Fruit fly (Drosophila melanogaster) whole organism, prepupa: ENCODE results near the gene shd.

Experiments
- Blimp-1 ChIP-seq: fragments of 200-800 bp; sonication (Bioruptor generic); optimal IDR thresholded peaks from 3 replicates; lab custom pipeline; 2017; ENCODE audit warnings: missing biosample characterization, missing genetic modification characterization, mild to moderate bottlenecking, moderate library complexity, missing genetic modification reagents
- CG10631 ChIP-seq: fragments of 200-800 bp; sonication (Bioruptor generic); optimal IDR thresholded peaks from 2 replicates; lab custom pipeline; 2016; ENCODE audit warnings: missing biosample characterization, missing genetic modification characterization
- CG10669 ChIP-seq: fragments of 200-800 bp; sonication (Bioruptor generic); optimal IDR thresholded peaks from 3 replicates; lab custom pipeline; 2018; ENCODE audit warnings: missing biosample characterization, mild to moderate bottlenecking, missing genetic modification characterization, moderate library complexity
- CG11294 ChIP-seq: fragments of 200-800 bp; sonication (Bioruptor generic); IDR thresholded peaks from 2 replicates; pipeline ENCODE4 v1.3.6; 2022; ENCODE audit warnings: missing biosample characterization, missing genetic modification characterization
- CG11762 ChIP-seq: fragments of 200-800 bp; sonication (Bioruptor generic); optimal IDR thresholded peaks from 3 replicates; lab custom pipeline; 2016; ENCODE audit warnings: missing biosample characterization, missing genetic modification characterization; ENCODE audit not compliant: insufficient read depth
- CG11902 ChIP-seq: fragments of 200-800 bp; sonication (Bioruptor generic); optimal IDR thresholded peaks from 3 replicates; lab custom pipeline; 2016; ENCODE audit warnings: missing biosample characterization, missing genetic modification characterization
- CG16779 ChIP-seq: fragments of 200-800 bp; sonication (Bioruptor generic); optimal IDR thresholded peaks from 3 replicates; lab custom pipeline; 2017; ENCODE audit warnings: missing biosample characterization, mild to moderate bottlenecking, missing genetic modification characterization
- CG3032 ChIP-seq: fragments of 200-800 bp; optimal IDR thresholded peaks from 2 replicates; lab custom pipeline; 2019; ENCODE audit warnings: missing biosample characterization, mild to moderate bottlenecking, missing genetic modification characterization, moderate library complexity
- CG31627 ChIP-seq: fragments of 200-800 bp; sonication (Bioruptor generic); optimal IDR thresholded peaks from 3 replicates; lab custom pipeline; 2016; ENCODE audit warnings: missing biosample characterization, missing genetic modification characterization
- CG4318 ChIP-seq: fragments of 200-800 bp; sonication (Bioruptor generic); optimal IDR thresholded peaks from 3 replicates; lab custom pipeline; 2017; ENCODE audit warnings: missing biosample characterization, mild to moderate bottlenecking, missing genetic modification characterization
- CG6276 ChIP-seq: fragments of 200-800 bp; sonication (Bioruptor generic); optimal IDR thresholded peaks from 2 replicates; lab custom pipeline; 2017; ENCODE audit warnings: missing biosample characterization, mild to moderate bottlenecking, missing genetic modification characterization
- CG7368 ChIP-seq: fragments of 200-800 bp; sonication (Bioruptor generic); optimal IDR thresholded peaks from 3 replicates; lab custom pipeline; 2016; ENCODE audit warnings: missing biosample characterization, missing genetic modification characterization
- CG8119 ChIP-seq: fragments of 200-800 bp; sonication (Bioruptor generic); IDR thresholded peaks from 3 replicates; pipeline ENCODE4 v1.3.6; 2022; ENCODE audit warnings: missing biosample characterization, missing genetic modification characterization
- CG8319 ChIP-seq: fragments of 200-800 bp; sonication (Bioruptor generic); optimal IDR thresholded peaks from 3 replicates; lab custom pipeline; 2016; ENCODE audit warnings: missing biosample characterization, missing genetic modification characterization
- CG8632 ChIP-seq: fragments of 200-800 bp; sonication (Bioruptor generic); optimal IDR thresholded peaks from 3 replicates; lab custom pipeline; 2016; ENCODE audit warnings: missing biosample characterization, missing genetic modification characterization
- CG9139 ChIP-seq: fragments of 200-800 bp; sonication (Bioruptor generic); optimal IDR thresholded peaks from 3 replicates; lab custom pipeline; 2017; ENCODE audit warnings: missing biosample characterization, mild to moderate bottlenecking, missing genetic modification characterization
- Eip78C ChIP-seq: fragments of 200-800 bp; sonication (Bioruptor generic); peaks from one replicate; lab custom pipeline; 2016; ENCODE audit warnings: missing biosample characterization, missing genetic modification characterization
- Ets21C ChIP-seq: fragments of 200-800 bp; sonication (Bioruptor generic); optimal IDR thresholded peaks from 3 replicates; lab custom pipeline; 2016; ENCODE audit warnings: missing biosample characterization, missing genetic modification characterization
- Ets96B ChIP-seq: fragments of 200-800 bp; optimal IDR thresholded peaks from 2 replicates; lab custom pipeline; 2019; ENCODE audit warnings: missing biosample characterization, mild to moderate bottlenecking, missing genetic modification characterization, moderate library complexity
- Hr38 ChIP-seq: sonication (Bioruptor generic); optimal IDR thresholded peaks from 2 replicates; lab custom pipeline; 2016; ENCODE audit warnings: missing biosample characterization, missing genetic modification characterization
- Hr39 ChIP-seq: fragments of 200-800 bp; sonication (Bioruptor generic); optimal IDR thresholded peaks from 2 replicates; lab custom pipeline; 2016; ENCODE audit warnings: missing biosample characterization, missing genetic modification characterization
- OdsH ChIP-seq: fragments of 200-800 bp; sonication (Bioruptor generic); optimal IDR thresholded peaks from 3 replicates; lab custom pipeline; 2016; ENCODE audit warnings: missing biosample characterization, missing genetic modification characterization
- Smox ChIP-seq: fragments of 200-800 bp; sonication (Bioruptor generic); optimal IDR thresholded peaks from 3 replicates; lab custom pipeline; 2016; ENCODE audit warnings: missing biosample characterization, missing genetic modification characterization
- Sox102F ChIP-seq: fragments of 200-800 bp; sonication (Bioruptor generic); optimal IDR thresholded peaks from 2 replicates; lab custom pipeline; 2016; ENCODE audit warnings: missing biosample characterization, mild to moderate bottlenecking, missing genetic modification characterization
- Sox14 ChIP-seq: fragments of 200-800 bp; sonication (Bioruptor generic); optimal IDR thresholded peaks from 3 replicates; lab custom pipeline; 2016; ENCODE audit warnings: missing biosample characterization, missing genetic modification characterization
- Sox15 ChIP-seq: fragments of 200-800 bp; sonication (Bioruptor generic); optimal IDR thresholded peaks from 3 replicates; lab custom pipeline; 2016; ENCODE audit warnings: missing biosample characterization, missing genetic modification characterization
- acj6 ChIP-seq: fragments of 200-800 bp; sonication (Bioruptor generic); optimal IDR thresholded peaks from 3 replicates; lab custom pipeline; 2016; ENCODE audit warnings: missing biosample characterization, missing genetic modification characterization
- cyc ChIP-seq: fragments of 200-800 bp; sonication (Bioruptor generic); optimal IDR thresholded peaks from 3 replicates; lab custom pipeline; 2016; ENCODE audit warnings: missing biosample characterization, missing genetic modification characterization
- dsx ChIP-seq: fragments of 200-800 bp; optimal IDR thresholded peaks from 3 replicates; lab custom pipeline; 2019; ENCODE audit warnings: missing biosample characterization, mild to moderate bottlenecking, missing genetic modification characterization, moderate library complexity; ENCODE audit not compliant: poor library complexity, severe bottlenecking
- esn ChIP-seq: fragments of 200-800 bp; sonication (Bioruptor generic); optimal IDR thresholded peaks from 2 replicates; lab custom pipeline; 2016; ENCODE audit warnings: missing biosample characterization, mild to moderate bottlenecking, missing genetic modification characterization, moderate library complexity
- fkh ChIP-seq: fragments of 200-800 bp; sonication (Bioruptor generic); optimal IDR thresholded peaks from 3 replicates; lab custom pipeline; 2017; ENCODE audit warnings: missing biosample characterization, mild to moderate bottlenecking, missing genetic modification characterization, moderate library complexity
- net ChIP-seq: fragments of 200-800 bp; sonication (Bioruptor generic); optimal IDR thresholded peaks from 3 replicates; lab custom pipeline; 2016; ENCODE audit warnings: missing biosample characterization, missing genetic modification characterization
- pdm3 ChIP-seq: fragments of 200-800 bp; sonication (Bioruptor generic); optimal IDR thresholded peaks from 3 replicates; lab custom pipeline; 2016; ENCODE audit warnings: missing biosample characterization, missing genetic modification characterization
- spab ChIP-seq: fragments of 200-800 bp; sonication (Bioruptor generic); optimal IDR thresholded peaks from 2 replicates; lab custom pipeline; 2017; ENCODE audit warnings: missing biosample characterization, mild to moderate bottlenecking, missing genetic modification characterization, missing genetic modification reagents
- ss ChIP-seq, 2 experiments: fragments of 200-800 bp; sonication (Bioruptor generic); optimal IDR thresholded peaks; 2 replicates in 1 of 2; 3 replicates in 1 of 2; lab custom pipeline; 2017 to 2018; ENCODE audit warnings: mild to moderate bottlenecking in 2 of 2, missing biosample characterization in 2 of 2, missing genetic modification characterization in 2 of 2, moderate library complexity in 1 of 2
- svp ChIP-seq: fragments of 200-800 bp; sonication (Bioruptor generic); peaks from one replicate; lab custom pipeline; 2016; ENCODE audit warnings: missing biosample characterization, missing genetic modification characterization
- topi ChIP-seq: fragments of 200-800 bp; sonication (Bioruptor generic); optimal IDR thresholded peaks from 3 replicates; lab custom pipeline; 2016; ENCODE audit warnings: missing biosample characterization, missing genetic modification characterization
- vri ChIP-seq: fragments of 200-800 bp; sonication (Bioruptor generic); optimal IDR thresholded peaks from 3 replicates; lab custom pipeline; 2016; ENCODE audit warnings: missing biosample characterization, mild to moderate bottlenecking, missing genetic modification characterization

shd gene

DNA sequence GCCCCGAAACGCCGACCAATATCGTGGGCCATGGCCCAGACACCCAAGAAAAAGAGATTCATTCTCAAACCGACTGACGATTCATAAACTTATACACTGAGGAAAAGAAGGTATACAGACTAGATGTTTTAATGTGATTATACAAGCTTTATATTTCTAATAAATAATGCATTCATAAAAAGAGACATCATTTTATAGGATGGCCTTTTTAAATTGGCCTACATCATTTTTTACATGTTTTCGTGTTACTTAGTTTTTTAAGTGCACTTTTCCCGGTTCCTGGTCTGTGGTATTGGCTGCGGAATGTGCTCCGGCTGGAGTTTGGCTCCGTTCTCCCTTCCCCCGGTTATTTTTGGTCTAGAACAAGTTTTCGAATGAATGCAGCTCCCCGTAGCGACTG is 38.3 kb downstream of the shd start (continued):
- peak; percentile 89 for TF ChIP-seq svp (GFP tag; lab: Kevin White, UChicago)
- TF ChIP-seq CG6276 (GFP tag; lab: Kevin White, UChicago) = peak; percentile 86
- TF ChIP-seq OdsH (GFP tag; lab: Kevin White, UChicago) = peak; percentile 91
- peak; percentile 93 for TF ChIP-seq CG9139 (GFP tag; lab: Kevin White, UChicago)
- peak; percentile 87 for TF ChIP-seq esn (GFP tag; lab: Kevin White, UChicago)
- peak; percentile 77 for TF ChIP-seq CG7368
- peak; percentile 81 for TF ChIP-seq Hr39 (GFP tag; lab: Kevin White, UChicago)
- no peak for TF ChIP-seq Hr38 (GFP tag; lab: Kevin White, UChicago)
- peak; percentile 92 for TF ChIP-seq acj6
- TF ChIP-seq spab (GFP tag; lab: Kevin White, UChicago) = peak; percentile 95
- TF ChIP-seq CG10669 (GFP tag; lab: Kevin White, UChicago) = peak; percentile 93
- TF ChIP-seq CG11902 (GFP tag; lab: Kevin White, UChicago) = peak; percentile 56
- TF ChIP-seq CG3032 = peak; percentile 96
- peak; percentile 63 for TF ChIP-seq Ets21C
- TF ChIP-seq Sox102F (GFP tag; lab: Kevin White, UChicago) = peak; percentile 83
- TF ChIP-seq Smox (GFP tag; lab: Kevin White, UChicago) = peak; percentile 80
- peak; percentile 93 for TF ChIP-seq CG8119 (GFP tag; lab: Robert Waterston, UW)
- TF ChIP-seq cyc (GFP tag; lab: Kevin White, UChicago) = peak; percentile 82
- TF ChIP-seq CG16779 (tag; lab: Kevin White, UChicago) = peak; percentile 74
- TF ChIP-seq Sox14 (GFP tag; lab: Kevin White, UChicago) = peak; percentile 95
- peak; percentile 96 for TF ChIP-seq CG10631 (GFP tag; lab: Kevin White, UChicago)
- TF ChIP-seq net (GFP tag; lab: Kevin White, UChicago) = peak; percentile 90
- peak; percentile 85 for TF ChIP-seq topi
- TF ChIP-seq CG8319 = peak; percentile 66
- TF ChIP-seq vri (GFP tag; lab: Kevin White, UChicago) = peak; percentile 73
- TF ChIP-seq CG11762 (GFP tag; lab: Kevin White, UChicago) = peak; percentile 86
- TF ChIP-seq pdm3 (GFP tag; lab: Kevin White, UChicago) = peak; percentile 91
- TF ChIP-seq CG8632 (GFP tag; lab: Kevin White, UChicago) = peak; percentile 83
- peak; percentile 80 for TF ChIP-seq CG4318

DNA sequence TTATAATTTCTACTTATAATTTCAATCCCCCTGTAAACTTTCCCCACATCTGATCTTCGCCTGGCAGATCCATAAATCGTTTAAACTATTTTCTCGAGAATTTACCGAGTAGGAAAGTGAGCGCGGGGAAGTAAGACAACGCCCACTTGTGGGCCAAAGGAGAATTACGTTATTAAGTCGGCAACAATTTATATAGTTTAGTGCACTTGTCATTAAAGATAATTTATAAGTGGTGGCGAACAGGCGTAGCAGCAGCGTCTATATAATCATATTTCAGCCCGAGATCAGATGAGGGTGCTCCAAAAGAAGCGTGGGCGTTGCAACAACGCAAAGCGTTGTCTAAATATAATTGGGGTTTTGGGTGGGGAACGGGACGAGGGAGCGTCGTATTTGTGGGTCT is 40.5 kb downstream of the shd start:
- TF ChIP-seq dsx (no peak), ss (GFP tag; optimal IDR thresholded peaks at IDR 0.05; lab: Kevin White, UChicago) (no peak), Eip78C (GFP tag; lab: Kevin White, UChicago) (peak; percentile 7), CG31627 (no peak)

DNA sequence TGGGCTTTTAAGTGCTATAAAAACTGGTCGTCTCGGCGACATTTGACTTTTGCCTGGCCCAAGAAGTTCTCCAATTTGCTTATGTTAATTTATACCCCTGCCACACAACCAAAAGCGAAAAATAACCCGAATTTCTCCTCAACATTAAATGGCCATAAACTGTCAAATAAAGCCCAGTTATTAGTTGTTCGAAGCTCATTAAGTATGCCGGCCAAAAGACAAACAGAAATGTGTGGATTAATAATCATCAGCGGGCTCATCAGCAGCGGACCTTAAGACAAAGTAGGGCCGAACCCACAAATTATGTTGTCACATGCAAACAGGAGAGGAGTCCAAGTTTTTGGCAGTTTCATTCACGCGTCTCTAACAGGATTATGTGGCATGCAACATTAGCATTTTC is 40.9 kb downstream of the shd start:
- TF ChIP-seq fkh (GFP tag; lab: Kevin White, UChicago) (no peak), OdsH (GFP tag; lab: Kevin White, UChicago) (no peak), ss (GFP tag; optimal IDR thresholded peaks at IDR 0.05; lab: Kevin White, UChicago) (no peak), CG11902 (GFP tag; lab: Kevin White, UChicago) (no peak), Sox15 (GFP tag; lab: Kevin White, UChicago) (no peak), net (GFP tag; lab: Kevin White, UChicago) (no peak), acj6 (no peak), Ets96B (tag; lab: Kevin White, UChicago) (no peak), Blimp-1 (GFP tag; lab: Kevin White, UChicago) (no peak), Ets21C (no peak), CG11294 (GFP tag; lab: Robert Waterston, UW) (no peak)
